Fruit fly (Drosophila melanogaster): Measurements from ENCODE around the gene CG14042.

Gene CG14042

dm6 chr2L:5003670-5004453 is 33.6 kb upstream of the CG14042 start (continued):
- TF ChIP-seq Xrp1 (GFP tag; IDR thresholded peaks at IDR 0.05), result no peak
- TF ChIP-seq YL-1 (GFP tag; optimal IDR thresholded peaks at IDR 0.05), result no peak
- TF ChIP-seq Awh (GFP tag; IDR thresholded peaks at IDR 0.05), result no peak
- no peak for TF ChIP-seq sd (tag; optimal IDR thresholded peaks at IDR 0.05)
- TF ChIP-seq ind (GFP tag; optimal IDR thresholded peaks at IDR 0.05), result no peak
- no peak for TF ChIP-seq dan (GFP tag; IDR thresholded peaks at IDR 0.05)
- no peak for TF ChIP-seq MTF-1 (GFP tag; optimal IDR thresholded peaks at IDR 0.05; ENCODE audit: borderline replicate concordance)
- no peak for TF ChIP-seq ato (GFP tag; IDR thresholded peaks at IDR 0.05; ENCODE audit: partially characterized antibody)
- peak; percentile 42 for TF ChIP-seq sens (GFP tag)
- TF ChIP-seq NFAT (GFP tag; IDR thresholded peaks at IDR 0.05), result no peak
- no peak for TF ChIP-seq sens-2 (GFP tag; IDR thresholded peaks at IDR 0.05)
- no peak for TF ChIP-seq CG14860 (GFP tag; IDR thresholded peaks at IDR 0.05; ENCODE audit: partially characterized antibody)
- TF ChIP-seq HLH54F (GFP tag; optimal IDR thresholded peaks at IDR 0.05), result no peak
- 0 out of 3 replicates have a peak, but pooled peaks have one; percentile 24 for TF ChIP-seq CG34422 (GFP tag; IDR thresholded peaks at IDR 0.05)
- TF ChIP-seq CG10147 (GFP tag; optimal IDR thresholded peaks at IDR 0.05), result no peak
- no peak for TF ChIP-seq Lim3 (GFP tag; IDR thresholded peaks at IDR 0.05)

dm6 chr2L:5004677-5005463 is 32.6 kb upstream of the CG14042 start:
- TF ChIP-seq twi (tag; optimal IDR thresholded peaks at IDR 0.05) (peak; percentile 74), Side (GFP tag; optimal IDR thresholded peaks at IDR 0.05) (peak; percentile 95), D19A (tag; optimal IDR thresholded peaks at IDR 0.05) (peak; percentile 89), CG7372 (GFP tag; IDR thresholded peaks at IDR 0.05) (peak; percentile 94), CG4424 (GFP tag; optimal IDR thresholded peaks at IDR 0.05) (peak; percentile 94), peb (GFP tag; IDR thresholded peaks at IDR 0.05) (peak; percentile 94), yki (optimal IDR thresholded peaks at IDR 0.05) (no peak), CG18262 (tag; optimal IDR thresholded peaks at IDR 0.05) (peak; percentile 90), Ets97D (GFP tag; optimal IDR thresholded peaks at IDR 0.05) (peak; percentile 82), nmo (GFP tag; optimal IDR thresholded peaks at IDR 0.05) (peak; percentile 92), da (GFP tag; optimal IDR thresholded peaks at IDR 0.05) (peak; percentile 78), Fer3 (tag; optimal IDR thresholded peaks at IDR 0.05) (peak; percentile 97), chm (GFP tag; IDR thresholded peaks at IDR 0.05) (peak; percentile 94), CG15601 (tag; optimal IDR thresholded peaks at IDR 0.05) (peak; percentile 88), CG7987 (GFP tag; optimal IDR thresholded peaks at IDR 0.05) (peak; percentile 89), Atf-2 (GFP tag; optimal IDR thresholded peaks at IDR 0.05) (peak; percentile 90), nerfin-1 (tag; optimal IDR thresholded peaks at IDR 0.05) (peak; percentile 86), Hsf (GFP tag; optimal IDR thresholded peaks at IDR 0.05) (peak; percentile 95), CG16779 (GFP tag; IDR thresholded peaks at IDR 0.05) (peak; percentile 93), CG8478 (optimal IDR thresholded peaks at IDR 0.05) (no peak), salm (tag; optimal IDR thresholded peaks at IDR 0.05) (peak; percentile 84), CG13287 (GFP tag; IDR thresholded peaks at IDR 0.05; ENCODE audit: partially characterized antibody) (no peak), CG10209 (GFP tag; optimal IDR thresholded peaks at IDR 0.05) (peak; percentile 93), fd102C (GFP tag; optimal IDR thresholded peaks at IDR 0.05) (no peak), CG1233 (GFP tag; optimal IDR thresholded peaks at IDR 0.05) (peak; percentile 93), dm (GFP tag; optimal IDR thresholded peaks at IDR 0.05) (peak; percentile 84), cwo (GFP tag; optimal IDR thresholded peaks at IDR 0.05) (peak; percentile 95), tll (GFP tag; optimal IDR thresholded peaks at IDR 0.05) (no peak), H2.0 (GFP tag; IDR thresholded peaks at IDR 0.05) (peak; percentile 93), shn (GFP tag; optimal IDR thresholded peaks at IDR 0.05) (peak; percentile 91), CG18011 (GFP tag; optimal IDR thresholded peaks at IDR 0.05) (peak; percentile 82), CG7786 (GFP tag; optimal IDR thresholded peaks at IDR 0.05) (peak; percentile 97), YL-1 (GFP tag; optimal IDR thresholded peaks at IDR 0.05) (peak; percentile 60)
